Worm (Caenorhabditis elegans): Measurements from ENCODE around the gene cla-1.

DNA sequence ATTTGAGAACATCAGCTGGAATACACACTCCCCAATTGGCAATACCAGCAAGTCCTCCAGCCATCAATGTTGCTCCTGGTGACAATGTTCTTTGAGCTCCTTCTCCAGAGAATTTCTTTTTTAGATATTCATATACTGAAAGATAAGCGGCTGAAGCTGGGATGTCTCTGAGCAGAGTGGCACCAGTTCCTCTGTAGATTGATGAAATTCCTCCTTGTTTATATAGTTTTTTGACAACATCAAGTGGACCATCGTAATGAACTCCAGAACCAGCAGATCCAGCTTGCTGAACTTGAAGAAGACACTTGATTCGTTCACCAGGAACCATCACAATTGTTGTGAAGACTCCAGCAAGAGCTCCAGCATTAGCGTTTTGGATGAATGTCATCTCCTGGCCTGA lies 36.6 kb upstream of the cla-1 start:
- TF ChIP-seq F57A8.1 (GFP tag; optimal IDR thresholded peaks at IDR 0.05): no peak
- TF ChIP-seq Y67H2A.10 (GFP tag; conservative IDR thresholded peaks at IDR 0.05): no peak
- no peak for TF ChIP-seq ama-1 (optimal IDR thresholded peaks at IDR 0.05)
- no peak for TF ChIP-seq ama-1 (GFP tag; optimal IDR thresholded peaks at IDR 0.05)
- no peak for TF ChIP-seq hlh-26 (GFP tag; conservative IDR thresholded peaks at IDR 0.05)
- TF ChIP-seq snpc-3.4 (tag; optimal IDR thresholded peaks at IDR 0.05): no peak

Data from whole organism, young adult.